Worm (Caenorhabditis elegans) whole organism, L4 larva: Measurements from ENCODE around the gene hot-2.

Experiments
- D1046.2 ChIP-seq: fragments of 200-800 bp; sonication (Bioruptor generic); IDR thresholded peaks from 2 replicates; pipeline ENCODE4 v1.3.6; 2022; ENCODE audit warnings: missing genetic modification characterization, missing compliant biosample characterization
- F37D6.2 ChIP-seq: sonication (generic microtip); optimal IDR thresholded peaks from 2 replicates; lab custom pipeline; 2016; ENCODE audit warnings: mild to moderate bottlenecking, missing genetic modification characterization, missing compliant biosample characterization
- R02D3.7 ChIP-seq: fragments of 150-350 bp; sonication (generic microtip); optimal IDR thresholded peaks from 3 replicates; lab custom pipeline; 2014; ENCODE audit warnings: missing biosample characterization, missing genetic modification characterization
- T20F7.1 ChIP-seq: fragments of 200-800 bp; sonication (Bioruptor generic); optimal IDR thresholded peaks from 2 replicates; lab custom pipeline; 2018; ENCODE audit warnings: mild to moderate bottlenecking, missing genetic modification characterization, missing compliant biosample characterization
- Y48G9A.11 ChIP-seq: fragments of 200-800 bp; sonication (Bioruptor generic); IDR thresholded peaks from 2 replicates; pipeline ENCODE4 v1.3.6; 2022; ENCODE audit warnings: missing genetic modification reagents, missing genetic modification characterization, missing compliant biosample characterization
- Y5F2A.4 ChIP-seq: fragments of 200-800 bp; sonication (Bioruptor generic); optimal IDR thresholded peaks from 2 replicates; lab custom pipeline; 2018; ENCODE audit warnings: mild to moderate bottlenecking, missing genetic modification characterization, missing compliant biosample characterization
- ZK337.2 ChIP-seq: fragments of 200-800 bp; sonication (Bioruptor generic); IDR thresholded peaks from 2 replicates; pipeline ENCODE4 v1.3.6; 2022; ENCODE audit warnings: missing genetic modification reagents, missing genetic modification characterization, missing compliant biosample characterization
- ZK546.5 ChIP-seq, 2 experiments: sonication (generic microtip); optimal IDR thresholded peaks; 2 replicates each; lab custom pipeline; 2017; ENCODE audit warnings: missing biosample characterization in 2 of 2, missing genetic modification characterization in 2 of 2
- ama-1 ChIP-seq: fragments of 150-350 bp; optimal IDR thresholded peaks from 2 replicates; lab custom pipeline; 2014; ENCODE audit warnings: inconsistent platforms, mixed read lengths
- ceh-20 ChIP-seq: fragments of 200-800 bp; sonication (Bioruptor generic); IDR thresholded peaks from 2 replicates; pipeline ENCODE4 v1.3.6; 2022; ENCODE audit warnings: missing genetic modification reagents, missing genetic modification characterization, missing compliant biosample characterization
- ceh-32 ChIP-seq: sonication (generic microtip); optimal IDR thresholded peaks from 2 replicates; lab custom pipeline; 2016; ENCODE audit warnings: mild to moderate bottlenecking, missing genetic modification characterization, missing compliant biosample characterization; ENCODE audit not compliant: poor library complexity
- ceh-44 ChIP-seq: fragments of 200-800 bp; sonication (Bioruptor generic); IDR thresholded peaks from 2 replicates; pipeline ENCODE4 v1.3.6; 2022; ENCODE audit warnings: missing genetic modification reagents, missing genetic modification characterization, missing compliant biosample characterization
- ceh-62 ChIP-seq: sonication (generic microtip); optimal IDR thresholded peaks from 2 replicates; lab custom pipeline; 2017; ENCODE audit warnings: missing biosample characterization, missing genetic modification characterization
- daf-12 ChIP-seq: fragments of 150-350 bp; optimal IDR thresholded peaks from 2 replicates; lab custom pipeline; 2014; ENCODE audit warnings: missing biosample characterization, missing genetic modification reagents, missing genetic modification characterization
- daf-19 ChIP-seq: fragments of 200-800 bp; sonication (Bioruptor generic); conservative IDR thresholded peaks from 2 replicates; pipeline ENCODE4 v1.3.6; 2022; ENCODE audit warnings: missing genetic modification characterization, missing compliant biosample characterization
- dmd-6 ChIP-seq: fragments of 200-800 bp; sonication (Bioruptor generic); IDR thresholded peaks from 2 replicates; pipeline ENCODE4 v1.3.6; 2022; ENCODE audit warnings: missing genetic modification reagents, missing genetic modification characterization, missing compliant biosample characterization
- dmd-8 ChIP-seq: fragments of 200-800 bp; sonication (Bioruptor generic); IDR thresholded peaks from 2 replicates; pipeline ENCODE4 v1.3.6; 2022; ENCODE audit warnings: missing genetic modification characterization, missing compliant biosample characterization
- dmd-9 ChIP-seq: fragments of 200-800 bp; sonication (Bioruptor generic); IDR thresholded peaks from 2 replicates; pipeline ENCODE4 v1.3.6; 2022; ENCODE audit warnings: missing genetic modification reagents, missing genetic modification characterization, missing compliant biosample characterization
- dpl-1 ChIP-seq: fragments of 150-350 bp; optimal IDR thresholded peaks from 2 replicates; lab custom pipeline; 2014; ENCODE audit warnings: missing biosample characterization, missing genetic modification reagents, missing genetic modification characterization
- duxl-1 ChIP-seq: sonication (generic microtip); optimal IDR thresholded peaks from 2 replicates; lab custom pipeline; 2016; ENCODE audit warnings: mild to moderate bottlenecking, missing genetic modification characterization, moderate library complexity, missing compliant biosample characterization; ENCODE audit not compliant: poor library complexity
- dve-1 ChIP-seq: sonication (generic microtip); optimal IDR thresholded peaks from 2 replicates; lab custom pipeline; 2017; ENCODE audit warnings: antibody characterized with exemption, mild to moderate bottlenecking, missing genetic modification characterization, missing compliant biosample characterization; ENCODE audit not compliant: insufficient read depth
- hlh-11 ChIP-seq: fragments of 200-800 bp; sonication (Bioruptor generic); optimal IDR thresholded peaks from 2 replicates; lab custom pipeline; 2018; ENCODE audit warnings: mild to moderate bottlenecking, missing genetic modification characterization, missing compliant biosample characterization
- hlh-30 ChIP-seq: sonication (generic microtip); optimal IDR thresholded peaks from 2 replicates; lab custom pipeline; 2017; ENCODE audit warnings: antibody characterized with exemption, mild to moderate bottlenecking, missing genetic modification characterization, missing compliant biosample characterization; ENCODE audit not compliant: insufficient read depth
- hmg-1.1 ChIP-seq: fragments of 200-800 bp; sonication (Bioruptor generic); IDR thresholded peaks from 2 replicates; pipeline ENCODE4 v1.3.6; 2022; ENCODE audit warnings: missing genetic modification reagents, missing genetic modification characterization, missing compliant biosample characterization
- jun-1 ChIP-seq: fragments of 150-350 bp; optimal IDR thresholded peaks from 2 replicates; lab custom pipeline; 2014; ENCODE audit warnings: missing biosample characterization, missing genetic modification reagents, missing genetic modification characterization
- lim-7 ChIP-seq: fragments of 200-800 bp; sonication (Bioruptor generic); IDR thresholded peaks from 2 replicates; pipeline ENCODE4 v1.3.6; 2022; ENCODE audit warnings: missing genetic modification characterization, missing compliant biosample characterization
- lin-15B ChIP-seq: fragments of 150-350 bp; sonication (generic microtip); optimal IDR thresholded peaks from 3 replicates; lab custom pipeline; 2014; ENCODE audit warnings: missing biosample characterization, missing genetic modification characterization
- lin-39 ChIP-seq: fragments of 150-350 bp; optimal IDR thresholded peaks from 2 replicates; lab custom pipeline; 2014; ENCODE audit warnings: missing biosample characterization, missing genetic modification reagents, missing genetic modification characterization
- lir-3 ChIP-seq: sonication (generic microtip); optimal IDR thresholded peaks from 2 replicates; lab custom pipeline; 2016; ENCODE audit warnings: mild to moderate bottlenecking, missing genetic modification characterization, missing compliant biosample characterization
- lsy-2 ChIP-seq, 2 experiments: fragments of 150-350 bp in 1 of 2; sonication (generic microtip) in 1 of 2; optimal IDR thresholded peaks; 2 replicates each; lab custom pipeline; 2014 to 2017; ENCODE audit warnings: missing biosample characterization in 2 of 2, missing genetic modification characterization in 2 of 2
- madf-9 ChIP-seq: fragments of 200-800 bp; sonication (Bioruptor generic); conservative IDR thresholded peaks from 2 replicates; pipeline ENCODE4 v1.3.6; 2022; ENCODE audit warnings: missing genetic modification reagents, missing genetic modification characterization, missing compliant biosample characterization
- mdt-29 ChIP-seq: fragments of 200-800 bp; sonication (Bioruptor generic); IDR thresholded peaks from 2 replicates; pipeline ENCODE4 v1.3.6; 2022; ENCODE audit warnings: missing genetic modification reagents, missing genetic modification characterization, missing compliant biosample characterization
- mes-2 ChIP-seq: sonication (generic microtip); optimal IDR thresholded peaks from 2 replicates; lab custom pipeline; 2016; ENCODE audit warnings: missing genotype, mild to moderate bottlenecking, missing genetic modification characterization, missing compliant biosample characterization; ENCODE audit not compliant: poor library complexity, severe bottlenecking
- mxl-2 ChIP-seq: fragments of 200-800 bp; sonication (Bioruptor generic); conservative IDR thresholded peaks from 2 replicates; pipeline ENCODE4 v1.3.6; 2022; ENCODE audit warnings: missing genetic modification reagents, missing genetic modification characterization, missing compliant biosample characterization
- nhr-237 ChIP-seq: sonication (generic microtip); optimal IDR thresholded peaks from 2 replicates; lab custom pipeline; 2017; ENCODE audit warnings: missing biosample characterization, missing genetic modification characterization
- nhr-25 ChIP-seq: sonication (generic microtip); optimal IDR thresholded peaks from 2 replicates; lab custom pipeline; 2017; ENCODE audit warnings: missing genetic modification characterization, mild to moderate bottlenecking, missing compliant biosample characterization, antibody characterized with exemption, moderate library complexity, borderline replicate concordance; ENCODE audit not compliant: insufficient read depth
- nhr-28 ChIP-seq: fragments of 150-350 bp; optimal IDR thresholded peaks from 2 replicates; lab custom pipeline; 2014; ENCODE audit warnings: missing biosample characterization, missing genetic modification characterization
- nhr-41 ChIP-seq: fragments of 200-800 bp; sonication (Bioruptor generic); IDR thresholded peaks from 2 replicates; pipeline ENCODE4 v1.3.6; 2022; ENCODE audit warnings: missing genetic modification reagents, missing genetic modification characterization, missing compliant biosample characterization
- nhr-76 ChIP-seq: fragments of 150-350 bp; optimal IDR thresholded peaks from 2 replicates; lab custom pipeline; 2014; ENCODE audit warnings: missing biosample characterization, missing genetic modification characterization
- nhr-77 ChIP-seq: fragments of 150-350 bp; optimal IDR thresholded peaks from 2 replicates; lab custom pipeline; 2014; ENCODE audit warnings: missing biosample characterization, missing genetic modification characterization
- pqm-1 ChIP-seq: sonication (generic microtip); optimal IDR thresholded peaks from 2 replicates; lab custom pipeline; 2017; ENCODE audit warnings: missing biosample characterization, missing genetic modification characterization
- rbr-2 ChIP-seq: sonication (generic microtip); optimal IDR thresholded peaks from 2 replicates; lab custom pipeline; 2016; ENCODE audit warnings: missing genotype, missing genetic modification characterization, missing compliant biosample characterization
- saeg-2 ChIP-seq: fragments of 200-800 bp; sonication (Bioruptor generic); IDR thresholded peaks from 2 replicates; pipeline ENCODE4 v1.3.6; 2022; ENCODE audit warnings: missing genetic modification reagents, missing genetic modification characterization, missing compliant biosample characterization
- skn-1 ChIP-seq: fragments of 150-350 bp; optimal IDR thresholded peaks from 2 replicates; lab custom pipeline; 2014; ENCODE audit warnings: missing biosample characterization, missing genetic modification characterization
- snpc-1.2 ChIP-seq: fragments of 200-800 bp; sonication (Bioruptor generic); IDR thresholded peaks from 2 replicates; pipeline ENCODE4 v1.3.6; 2022; ENCODE audit warnings: missing genetic modification reagents, missing genetic modification characterization, missing compliant biosample characterization
- snpc-4 ChIP-seq: fragments of 150-350 bp; optimal IDR thresholded peaks from 2 replicates; lab custom pipeline; 2014; ENCODE audit warnings: missing biosample characterization, missing genetic modification characterization
- spr-1 ChIP-seq: sonication (generic microtip); optimal IDR thresholded peaks from 2 replicates; lab custom pipeline; 2016; ENCODE audit warnings: mild to moderate bottlenecking, missing genetic modification characterization, missing compliant biosample characterization
- tag-97 ChIP-seq: fragments of 200-800 bp; sonication (Bioruptor generic); IDR thresholded peaks from 2 replicates; pipeline ENCODE4 v1.3.6; 2022; ENCODE audit warnings: missing genetic modification characterization, missing compliant biosample characterization
- tra-1 ChIP-seq: fragments of 200-800 bp; sonication (Bioruptor generic); IDR thresholded peaks from 2 replicates; pipeline ENCODE4 v1.3.6; 2022; ENCODE audit warnings: missing genetic modification reagents, missing genetic modification characterization, missing compliant biosample characterization
- zfp-2 ChIP-seq: sonication (generic microtip); optimal IDR thresholded peaks from 2 replicates; lab custom pipeline; 2016; ENCODE audit warnings: mild to moderate bottlenecking, missing genetic modification characterization, missing compliant biosample characterization
- zip-11 ChIP-seq: fragments of 200-800 bp; sonication (Bioruptor generic); IDR thresholded peaks from 2 replicates; pipeline ENCODE4 v1.3.6; 2022; ENCODE audit warnings: missing genetic modification characterization, missing compliant biosample characterization

Gene hot-2

DNA sequence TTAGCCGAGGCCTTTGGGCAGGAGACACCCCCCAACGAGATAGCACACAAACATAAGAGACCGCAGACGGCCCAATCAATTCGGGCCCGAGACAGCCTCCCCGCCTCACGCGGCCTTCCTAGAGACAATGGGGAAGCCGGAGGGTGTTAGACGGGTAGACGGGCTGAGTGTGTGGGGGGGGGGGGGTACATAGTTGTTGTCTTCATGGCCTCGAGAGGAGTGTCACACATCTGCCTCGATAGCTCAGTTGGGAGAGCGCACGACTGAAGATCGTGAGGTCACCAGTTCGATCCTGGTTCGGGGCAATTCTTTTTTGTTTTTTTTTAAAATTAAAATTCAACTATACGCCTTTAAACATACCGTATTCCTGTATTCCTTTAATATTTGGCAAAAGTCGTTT is 48.7 kb upstream of the hot-2 start (continued):
- TF ChIP-seq dmd-6 (peak; percentile 73), hlh-30 (tag; lab: Kevin White, UChicago) (peak; percentile 89), dve-1 (tag; lab: Kevin White, UChicago) (peak; percentile 53), rbr-2 (tag; lab: Kevin White, UChicago) (peak; percentile 34), tag-97 (no peak), hmg-1.1 (GFP tag; lab: Robert Waterston, UW) (peak; percentile 91), tra-1 (GFP tag; lab: Robert Waterston, UW) (peak; percentile 74), ceh-20 (peak; percentile 58), nhr-237 (no peak), ceh-32 (tag; lab: Kevin White, UChicago) (no peak), ceh-44 (peak; percentile 62; the same call in 1 of the 2 replicates), mes-2 (tag; lab: Kevin White, UChicago) (peak; percentile 64), lin-39 (tag; lab: Kevin White, UChicago) (no peak), duxl-1 (no peak), lin-15B (tag; lab: Kevin White, UChicago) (no peak), ZK546.5 (tag; optimal IDR thresholded peaks at IDR 0.05; lab: Kevin White, UChicago) (no peak), zfp-2 (tag; lab: Kevin White, UChicago) (peak; percentile 20), daf-12 (no peak), ZK337.2 (no peak), R02D3.7 (tag; lab: Kevin White, UChicago) (no peak), Y48G9A.11 (peak; percentile 83), nhr-41 (0 out of 2 replicates have a peak, but pooled peaks have one; percentile 71), dmd-8 (GFP tag; lab: Robert Waterston, UW) (peak; percentile 83), snpc-4 (tag; lab: Kevin White, UChicago) (no peak), skn-1 (tag; lab: Kevin White, UChicago) (no peak), ama-1 (lab: Kevin White, UChicago) (no peak), nhr-77 (tag; lab: Kevin White, UChicago) (no peak), Y5F2A.4 (GFP tag; lab: Kevin White, UChicago) (peak; percentile 70), daf-19 (no peak), hlh-11 (tag; lab: Kevin White, UChicago) (no peak), dmd-9 (GFP tag; lab: Robert Waterston, UW) (peak; percentile 58; the same call in 1 of the 2 replicates), nhr-28 (tag; lab: Kevin White, UChicago) (peak; percentile 27), madf-9 (GFP tag; lab: Robert Waterston, UW) (peak; percentile 81), zip-11 (GFP tag; lab: Robert Waterston, UW) (no peak), T20F7.1 (GFP tag; lab: Kevin White, UChicago) (peak; percentile 78), spr-1 (no peak), snpc-1.2 (GFP tag; lab: Robert Waterston, UW) (peak; percentile 69), lim-7 (GFP tag; lab: Robert Waterston, UW) (peak; percentile 91), dpl-1 (GFP tag; lab: Kevin White, UChicago) (peak; percentile 8), ceh-62 (tag; lab: Kevin White, UChicago) (no peak), mxl-2 (GFP tag; lab: Robert Waterston, UW) (no peak), mdt-29 (GFP tag; lab: Robert Waterston, UW) (no peak), lir-3 (tag; lab: Kevin White, UChicago) (no peak), D1046.2 (GFP tag; lab: Robert Waterston, UW) (0 out of 2 replicates have a peak, but pooled peaks have one; percentile 64), pqm-1 (no peak), saeg-2 (GFP tag; lab: Robert Waterston, UW) (no peak), jun-1 (tag; lab: Kevin White, UChicago) (no peak), nhr-25 (tag; lab: Kevin White, UChicago) (peak; percentile 13), F37D6.2 (tag; lab: Kevin White, UChicago) (no peak), nhr-76 (tag; lab: Kevin White, UChicago) (no peak), lsy-2 (tag; optimal IDR thresholded peaks at IDR 0.05; lab: Kevin White, UChicago) (peak in 1 of 2 experiments; percentile 65)
